Worm (Caenorhabditis elegans) whole organism, L3 larva: ENCODE results near the gene C44B7.11.
A peak's percentile ranks its signal among the peaks of the same experiment; 100 is the strongest.

Experiments
- elt-3 ChIP-seq, 3 experiments: fragments of 150-350 bp in 1 of 3; sonication (generic microtip) in 2 of 3; optimal IDR thresholded peaks; 2 replicates in 2 of 3; 4 replicates in 1 of 3; lab custom pipeline; 2014 to 2017; ENCODE audit warnings: missing biosample characterization in 3 of 3, missing genetic modification characterization in 3 of 3
- lin-39 ChIP-seq: fragments of 150-350 bp; optimal IDR thresholded peaks from 2 replicates; lab custom pipeline; 2018; ENCODE audit warnings: missing biosample characterization, missing genetic modification reagents, missing genetic modification characterization
- nhr-12 ChIP-seq: fragments of 150-350 bp; optimal IDR thresholded peaks from 2 replicates; lab custom pipeline; 2014; ENCODE audit warnings: missing biosample characterization, missing genetic modification characterization
- nhr-76 ChIP-seq: fragments of 150-350 bp; sonication (generic microtip); optimal IDR thresholded peaks from 5 replicates; lab custom pipeline; 2014; ENCODE audit warnings: missing biosample characterization, missing genetic modification characterization
- ztf-4 ChIP-seq: fragments of 150-350 bp; optimal IDR thresholded peaks from 2 replicates; lab custom pipeline; 2014; ENCODE audit warnings: missing biosample characterization, missing genetic modification characterization

DNA sequence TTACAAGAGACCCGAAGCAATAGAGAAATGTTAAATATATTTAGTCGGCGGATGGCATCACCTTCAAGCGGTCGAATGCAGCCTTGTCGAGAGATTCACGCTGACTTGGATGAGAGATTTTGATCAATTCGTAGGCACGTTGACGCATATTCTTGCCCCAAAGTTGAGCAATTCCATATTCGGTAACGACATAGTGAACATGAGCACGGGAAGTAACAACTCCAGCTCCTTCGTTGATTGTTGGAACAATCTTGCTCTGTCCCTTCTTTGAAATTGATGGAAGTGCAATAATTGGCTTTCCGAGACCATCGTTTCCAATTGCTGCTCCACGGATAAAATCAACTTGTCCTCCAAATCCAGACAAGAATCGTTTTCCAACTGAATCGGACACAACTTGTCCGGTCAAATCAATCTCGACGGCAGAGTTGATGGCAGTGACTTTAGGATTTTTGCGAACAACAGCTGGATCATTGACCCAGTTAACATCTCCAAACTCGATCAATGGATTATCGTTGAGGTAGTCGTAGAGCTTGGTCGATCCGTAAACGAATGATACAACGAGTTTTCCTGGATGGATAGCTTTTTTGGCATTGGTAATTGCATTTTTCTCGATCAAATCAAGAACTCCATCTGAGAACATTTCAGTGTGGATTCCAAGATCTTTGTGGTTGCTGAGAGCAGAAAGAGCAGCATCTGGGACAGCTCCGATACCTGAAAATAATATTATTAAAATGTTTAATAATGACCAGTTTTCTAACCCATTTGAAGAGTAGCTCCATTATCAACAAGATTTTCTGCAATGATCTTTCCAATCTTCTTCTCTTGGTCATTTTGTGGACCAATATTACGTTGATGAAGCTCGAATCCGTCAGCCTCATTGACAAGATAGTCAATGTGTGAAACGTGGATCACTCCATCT lies 8.4 kb downstream of the C44B7.11 start:
- TF ChIP-seq ztf-4 (tag; lab: Kevin White, UChicago) (no peak), nhr-76 (tag; lab: Kevin White, UChicago) (no peak), nhr-12 (tag; lab: Kevin White, UChicago) (no peak), lin-39 (tag; lab: Kevin White, UChicago) (peak; percentile 28), elt-3 (tag; optimal IDR thresholded peaks at IDR 0.05; lab: Kevin White, UChicago) (no peak)
